Fruit fly (Drosophila melanogaster) S2 (cell line): ENCODE data around the gene CG5568.

Source experiments
- CG8478 ChIP-seq: fragments of >200 bp; optimal IDR thresholded peaks from 2 replicates; lab custom pipeline; 2018
- CTCF ChIP-seq, 2 experiments: fragments of >200 bp; optimal IDR thresholded peaks; 2 replicates each; lab custom pipeline; 2018

- TF ChIP-seq CG8478 (lab: Kevin White, UChicago) (no peak), CTCF (optimal IDR thresholded peaks at IDR 0.05; lab: Kevin White, UChicago) (no peak)
Observed at dm6 chr3L:5906599-5906998, 35.3 kb downstream of the CG5568 start, which contains the start of gene CG10486.
